Worm (Caenorhabditis elegans) whole organism, L1 larva: Measurements from ENCODE around the gene Y41D4A.7.

Experiments used
- aly-2 ChIP-seq: fragments of 150-350 bp; optimal IDR thresholded peaks from 2 replicates; lab custom pipeline; 2014; ENCODE audit warnings: missing biosample characterization, missing genetic modification characterization
- ama-1 ChIP-seq: fragments of 150-350 bp; optimal IDR thresholded peaks from 2 replicates; lab custom pipeline; 2014
- ceh-63 ChIP-seq: fragments of 200-800 bp; sonication (Bioruptor generic); optimal IDR thresholded peaks from 2 replicates; lab custom pipeline; 2018; ENCODE audit warnings: mild to moderate bottlenecking, missing genetic modification characterization, missing compliant biosample characterization
- ceh-8 ChIP-seq: fragments of 200-800 bp; sonication (Bioruptor generic); optimal IDR thresholded peaks from 2 replicates; lab custom pipeline; 2018; ENCODE audit warnings: mild to moderate bottlenecking, missing genetic modification characterization, moderate library complexity, missing compliant biosample characterization
- ces-1 ChIP-seq: fragments of 150-350 bp; optimal IDR thresholded peaks from 2 replicates; lab custom pipeline; 2014; ENCODE audit warnings: missing biosample characterization, missing genetic modification reagents, missing genetic modification characterization
- ets-5 ChIP-seq: fragments of 200-800 bp; sonication (Bioruptor generic); IDR thresholded peaks from 2 replicates; pipeline ENCODE4 v1.3.6; 2022; ENCODE audit warnings: missing genetic modification characterization, missing compliant biosample characterization
- fkh-4 ChIP-seq: sonication (generic microtip); optimal IDR thresholded peaks from 2 replicates; lab custom pipeline; 2016; ENCODE audit warnings: missing compliant biosample characterization, missing genetic modification characterization, borderline replicate concordance
- hpl-2 ChIP-seq: fragments of 150-350 bp; optimal IDR thresholded peaks from 2 replicates; lab custom pipeline; 2014; ENCODE audit warnings: missing biosample characterization, missing genetic modification reagents, missing genetic modification characterization
- isw-1 ChIP-seq: fragments of 200-800 bp; sonication (Bioruptor generic); IDR thresholded peaks from 2 replicates; pipeline ENCODE4 v1.3.6; 2022; ENCODE audit warnings: missing genetic modification characterization, missing compliant biosample characterization
- lin-15B ChIP-seq: fragments of 150-350 bp; sonication (generic microtip); optimal IDR thresholded peaks from 3 replicates; lab custom pipeline; 2014; ENCODE audit warnings: missing biosample characterization, missing genetic modification characterization
- lin-35 ChIP-seq, 2 experiments: fragments of 150-350 bp; optimal IDR thresholded peaks; 2 replicates each; lab custom pipeline; 2014; ENCODE audit warnings: missing biosample characterization in 2 of 2, missing genetic modification characterization in 2 of 2, missing genetic modification reagents in 2 of 2
- lin-39 ChIP-seq: fragments of 150-350 bp; optimal IDR thresholded peaks from 2 replicates; lab custom pipeline; 2014; ENCODE audit warnings: missing biosample characterization, missing genetic modification reagents, missing genetic modification characterization
- mab-9 ChIP-seq: fragments of 200-800 bp; sonication (Bioruptor generic); IDR thresholded peaks from 2 replicates; pipeline ENCODE4 v1.3.6; 2022; ENCODE audit warnings: missing genetic modification reagents, missing genetic modification characterization, missing compliant biosample characterization
- mdl-1 ChIP-seq, 2 experiments: fragments of 150-350 bp; optimal IDR thresholded peaks; 2 replicates each; lab custom pipeline; 2014 to 2017; ENCODE audit warnings: missing biosample characterization in 2 of 2, missing genetic modification characterization in 2 of 2, inconsistent platforms in 1 of 2
- mep-1 ChIP-seq: fragments of 150-350 bp; optimal IDR thresholded peaks from 2 replicates; lab custom pipeline; 2014; ENCODE audit warnings: missing biosample characterization, missing genetic modification characterization
- nhr-11 ChIP-seq: fragments of 150-350 bp; optimal IDR thresholded peaks from 2 replicates; lab custom pipeline; 2014; ENCODE audit warnings: missing biosample characterization, missing genetic modification characterization
- nhr-237 ChIP-seq: fragments of 150-350 bp; optimal IDR thresholded peaks from 2 replicates; lab custom pipeline; 2014; ENCODE audit warnings: missing biosample characterization, missing genetic modification characterization
- nhr-28 ChIP-seq: fragments of 150-350 bp; optimal IDR thresholded peaks from 2 replicates; lab custom pipeline; 2014; ENCODE audit warnings: missing biosample characterization, missing genetic modification characterization
- nhr-76 ChIP-seq: sonication (generic microtip); optimal IDR thresholded peaks from 2 replicates; lab custom pipeline; 2017; ENCODE audit warnings: missing biosample characterization, missing genetic modification characterization
- nhr-85 ChIP-seq: sonication (generic microtip); peaks from one replicate; lab custom pipeline; 2016; ENCODE audit warnings: missing genetic modification characterization, inconsistent platforms, missing compliant biosample characterization
- rnt-1 ChIP-seq: sonication (generic microtip); optimal IDR thresholded peaks from 2 replicates; lab custom pipeline; 2016; ENCODE audit warnings: mild to moderate bottlenecking, missing genetic modification characterization, moderate library complexity, missing compliant biosample characterization
- skn-1 ChIP-seq: fragments of 150-350 bp; optimal IDR thresholded peaks from 2 replicates; lab custom pipeline; 2014; ENCODE audit warnings: missing biosample characterization, missing genetic modification characterization
- snpc-4 ChIP-seq: fragments of 150-350 bp; optimal IDR thresholded peaks from 2 replicates; lab custom pipeline; 2014; ENCODE audit warnings: missing biosample characterization, missing genetic modification characterization
- sptf-1 ChIP-seq: fragments of 150-350 bp; optimal IDR thresholded peaks from 2 replicates; lab custom pipeline; 2014; ENCODE audit warnings: missing biosample characterization, missing genetic modification characterization
- zag-1 ChIP-seq: fragments of 150-350 bp; optimal IDR thresholded peaks from 2 replicates; lab custom pipeline; 2014; ENCODE audit warnings: missing biosample characterization, missing genetic modification characterization
- ztf-4 ChIP-seq: fragments of 150-350 bp; optimal IDR thresholded peaks from 2 replicates; lab custom pipeline; 2014; ENCODE audit warnings: missing biosample characterization, missing genetic modification characterization

The Y41D4A.7 gene

DNA sequence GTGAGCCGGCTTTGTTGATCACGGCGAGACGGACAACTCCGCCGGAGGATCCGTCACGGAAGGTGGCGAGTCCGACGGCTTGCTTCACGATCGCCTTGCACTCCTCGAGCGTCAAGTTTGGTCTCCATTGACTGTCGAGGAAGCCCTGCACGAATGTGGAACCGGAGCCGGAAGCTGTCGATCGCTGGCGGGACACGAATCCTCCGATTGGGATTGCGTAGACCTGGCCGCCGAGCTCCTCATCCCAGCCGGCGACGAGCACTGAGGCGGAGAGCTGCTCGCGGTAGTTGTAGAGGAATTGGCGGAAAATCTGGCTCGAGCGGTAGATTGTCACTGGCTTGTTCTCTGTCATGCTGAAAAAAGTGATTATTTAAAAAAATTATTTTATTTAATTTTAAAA lies 52.4 kb downstream of the Y41D4A.7 start:
- no peak for TF ChIP-seq nhr-76 (tag; lab: Kevin White, UChicago)
- peak; percentile 43 for TF ChIP-seq ceh-8 (GFP tag; lab: Kevin White, UChicago)

DNA sequence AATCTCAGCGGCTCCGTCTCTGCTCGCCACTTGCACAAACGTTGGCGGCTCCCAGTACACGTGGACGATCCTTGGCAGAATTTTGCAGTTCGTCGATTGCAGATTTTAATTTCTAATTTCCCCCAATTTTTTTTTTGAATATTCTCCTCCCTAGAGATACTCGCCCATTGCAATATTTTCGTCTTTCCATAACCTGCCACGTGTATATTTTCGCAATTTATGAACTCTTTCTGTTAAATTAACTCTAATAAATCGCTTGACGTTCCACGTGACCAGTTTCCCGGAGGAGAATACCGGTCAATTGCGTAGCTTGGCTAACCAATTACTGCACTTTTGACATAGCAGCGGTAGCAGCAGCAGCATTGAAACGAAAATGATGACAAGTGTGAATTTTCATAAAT lies 52.9 kb downstream of the Y41D4A.7 start:
- no peak for TF ChIP-seq fkh-4 (tag; lab: Kevin White, UChicago)
- no peak for TF ChIP-seq sptf-1 (tag; lab: Kevin White, UChicago)
- no peak for TF ChIP-seq isw-1 (GFP tag; lab: Robert Waterston, UW)
- TF ChIP-seq ces-1 (GFP tag; lab: Kevin White, UChicago), result no peak
- no peak for TF ChIP-seq mab-9
- peak; percentile 1 for TF ChIP-seq ama-1 (lab: Kevin White, UChicago)
- TF ChIP-seq lin-35 (GFP tag; optimal IDR thresholded peaks at IDR 0.05; lab: Kevin White, UChicago), result no peak
- TF ChIP-seq nhr-85 (tag; lab: Kevin White, UChicago), result peak; percentile 75
- no peak for TF ChIP-seq ceh-63 (GFP tag; lab: Kevin White, UChicago)
- TF ChIP-seq ets-5 (GFP tag; lab: Robert Waterston, UW), result no peak
- TF ChIP-seq hpl-2, result no peak
- no peak for TF ChIP-seq rnt-1

DNA sequence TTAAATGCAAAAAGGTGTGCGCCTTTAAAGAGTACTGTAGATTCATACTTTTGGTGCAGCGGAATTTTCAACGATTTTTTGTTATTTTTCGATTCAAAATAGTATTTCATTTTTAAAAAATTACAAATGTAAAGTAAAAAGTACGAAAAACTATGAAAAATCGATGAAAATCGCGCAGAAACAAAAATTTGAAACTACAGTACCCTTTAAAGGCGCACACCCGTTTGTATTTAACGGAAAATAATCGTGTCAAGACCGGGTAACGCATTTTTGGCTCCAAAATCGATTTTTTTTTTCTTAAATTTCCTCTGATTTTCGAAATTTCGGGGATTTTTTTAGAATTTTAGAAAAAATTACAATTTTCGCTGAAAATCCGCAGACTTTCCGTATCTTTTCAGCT lies 53.4 kb downstream of the Y41D4A.7 start:
- no peak for TF ChIP-seq snpc-4 (tag; lab: Kevin White, UChicago)
- TF ChIP-seq mdl-1 (tag; optimal IDR thresholded peaks at IDR 0.05; lab: Kevin White, UChicago), result no peak
- TF ChIP-seq lin-35 (GFP tag; optimal IDR thresholded peaks at IDR 0.05; lab: Kevin White, UChicago), result no peak
- no peak for TF ChIP-seq aly-2
- no peak for TF ChIP-seq nhr-11 (tag; lab: Kevin White, UChicago)
- TF ChIP-seq ztf-4, result no peak
- no peak for TF ChIP-seq ceh-63 (GFP tag; lab: Kevin White, UChicago)
- no peak for TF ChIP-seq mep-1 (tag; lab: Kevin White, UChicago)
- TF ChIP-seq isw-1 (GFP tag; lab: Robert Waterston, UW), result no peak
- no peak for TF ChIP-seq skn-1
- TF ChIP-seq lin-15B (tag; lab: Kevin White, UChicago), result no peak

ce11 chrIV:1706996-1707395 lies 54.4 kb downstream of the Y41D4A.7 start, which contains the start of gene K08D12.4:
Gene K08D12.4 (plus strand): TSS chrIV:1707296.
- TF ChIP-seq nhr-28 (tag; lab: Kevin White, UChicago) (no peak), nhr-237 (tag; lab: Kevin White, UChicago) (no peak), ces-1 (GFP tag; lab: Kevin White, UChicago) (no peak), zag-1 (tag; lab: Kevin White, UChicago) (no peak), lin-39 (tag; lab: Kevin White, UChicago) (no peak)
